Fruit fly (Drosophila melanogaster): ENCODE measurements around the gene CG14391.

CG14391 gene

DNA sequence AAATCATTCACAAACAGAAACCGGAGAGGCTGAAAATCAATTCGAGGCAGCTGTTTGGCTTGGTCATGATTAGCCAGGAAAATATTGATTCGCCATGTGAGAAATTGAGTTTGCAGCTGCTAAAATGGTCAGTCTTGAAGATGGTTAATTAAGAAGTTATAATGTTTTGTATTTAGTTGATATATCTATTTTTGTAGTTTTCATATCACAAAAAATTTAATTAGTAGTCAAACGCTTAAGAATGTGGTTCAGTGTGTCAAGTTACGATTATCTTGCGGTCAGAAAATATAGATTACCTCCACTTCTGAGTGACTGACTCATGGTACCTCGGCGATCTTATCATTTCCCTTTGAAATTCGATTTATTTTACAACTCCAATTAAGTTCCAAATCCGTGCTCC is 47.7 kb downstream of the CG14391 start:
- no peak for TF ChIP-seq CG17801 (GFP tag; optimal IDR thresholded peaks at IDR 0.05; ENCODE audit: partially characterized antibody)

DNA sequence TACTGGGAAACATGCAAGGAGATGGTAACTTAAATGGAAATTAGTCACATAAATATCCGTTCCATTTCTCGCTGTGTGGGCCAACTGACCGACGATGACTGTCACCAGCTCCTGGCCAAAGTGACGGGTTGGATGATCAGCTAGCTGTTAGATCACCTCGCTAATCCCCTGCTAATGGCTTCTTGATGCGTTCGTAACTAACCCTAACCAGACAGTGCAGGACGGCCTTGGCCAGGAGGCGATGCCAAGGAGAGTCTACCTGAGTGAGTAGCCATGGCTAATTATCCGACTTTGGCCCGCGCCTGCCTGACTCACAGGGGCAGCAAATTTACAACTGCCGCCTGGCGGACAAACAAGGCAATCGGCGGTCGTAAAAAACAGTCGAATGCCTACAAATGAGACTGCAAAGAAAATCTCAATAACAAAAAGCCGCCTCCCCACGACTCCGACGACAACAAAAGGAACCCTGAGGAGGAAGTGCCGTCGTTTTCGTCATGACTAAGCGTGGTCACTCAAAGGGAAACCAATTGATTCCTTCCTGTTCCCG is 48.8 kb downstream of the CG14391 start:
- no peak for TF ChIP-seq CG17801 (GFP tag; optimal IDR thresholded peaks at IDR 0.05; ENCODE audit: partially characterized antibody)

DNA sequence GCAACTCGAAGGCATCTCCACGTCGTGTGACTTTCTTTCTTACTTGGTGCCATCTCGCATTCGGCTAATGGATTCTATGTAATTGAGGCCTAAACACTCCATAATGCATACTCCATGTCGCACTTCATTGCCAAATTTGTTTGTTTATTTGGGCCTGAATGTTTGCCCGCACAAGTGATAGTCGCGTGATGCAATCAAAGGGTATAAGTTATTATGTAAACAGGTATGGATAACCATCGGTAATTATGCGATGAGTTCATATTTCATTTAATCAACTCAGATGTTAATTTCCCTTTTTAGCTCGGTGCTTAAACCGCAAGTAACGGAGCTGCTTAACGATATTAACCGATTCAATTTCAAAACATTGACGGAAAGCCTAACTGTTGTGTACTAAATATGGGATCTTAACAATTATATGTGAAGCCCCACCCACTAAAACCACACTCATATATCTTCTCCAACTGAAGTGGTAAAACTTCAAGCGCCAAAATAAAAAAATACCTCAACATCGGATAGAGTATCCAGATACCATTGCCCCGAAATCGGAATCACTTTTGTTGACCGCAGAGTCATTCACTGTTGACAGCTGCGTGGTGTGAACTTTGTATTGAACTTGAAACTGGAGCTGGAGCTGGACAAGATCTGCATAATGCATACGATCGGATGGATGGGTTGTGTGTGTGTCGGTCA is 49.9 kb downstream of the CG14391 start:
- TF ChIP-seq CG17801 (GFP tag; optimal IDR thresholded peaks at IDR 0.05; ENCODE audit: partially characterized antibody), result no peak
